Worm (Caenorhabditis elegans) whole organism, L4 larva: ENCODE data around the gene cpr-1.

Experiments
- D1046.2 ChIP-seq: fragments of 200-800 bp; sonication (Bioruptor generic); IDR thresholded peaks from 2 replicates; pipeline ENCODE4 v1.3.6; 2022; ENCODE audit warnings: missing genetic modification characterization, missing compliant biosample characterization
- F10B5.3 ChIP-seq: sonication (generic microtip); optimal IDR thresholded peaks from 2 replicates; lab custom pipeline; 2016; ENCODE audit warnings: mild to moderate bottlenecking, missing genetic modification characterization, missing compliant biosample characterization
- R02D3.7 ChIP-seq: fragments of 150-350 bp; sonication (generic microtip); optimal IDR thresholded peaks from 3 replicates; lab custom pipeline; 2014; ENCODE audit warnings: missing biosample characterization, missing genetic modification characterization
- T26A8.4 ChIP-seq: fragments of 200-800 bp; sonication (Bioruptor generic); IDR thresholded peaks from 2 replicates; pipeline ENCODE4 v1.3.6; 2022; ENCODE audit warnings: missing genetic modification characterization, missing compliant biosample characterization
- ZK337.2 ChIP-seq: fragments of 200-800 bp; sonication (Bioruptor generic); IDR thresholded peaks from 2 replicates; pipeline ENCODE4 v1.3.6; 2022; ENCODE audit warnings: missing genetic modification reagents, missing genetic modification characterization, missing compliant biosample characterization
- aly-2 ChIP-seq: sonication (generic microtip); optimal IDR thresholded peaks from 2 replicates; lab custom pipeline; 2018; ENCODE audit warnings: missing biosample characterization, missing genetic modification characterization
- ama-1 ChIP-seq: fragments of 150-350 bp; optimal IDR thresholded peaks from 2 replicates; lab custom pipeline; 2014; ENCODE audit warnings: inconsistent platforms, mixed read lengths
- arid-1 ChIP-seq: fragments of 200-800 bp; sonication (Bioruptor generic); conservative IDR thresholded peaks from 2 replicates; pipeline ENCODE4 v1.3.6; 2022; ENCODE audit warnings: missing genetic modification reagents, missing genetic modification characterization, missing compliant biosample characterization
- attf-4 ChIP-seq: sonication (generic microtip); optimal IDR thresholded peaks from 3 replicates; lab custom pipeline; 2017; ENCODE audit warnings: missing biosample characterization, missing genetic modification characterization
- ceh-20 ChIP-seq: fragments of 200-800 bp; sonication (Bioruptor generic); IDR thresholded peaks from 2 replicates; pipeline ENCODE4 v1.3.6; 2022; ENCODE audit warnings: missing genetic modification reagents, missing genetic modification characterization, missing compliant biosample characterization
- ceh-44 ChIP-seq: fragments of 200-800 bp; sonication (Bioruptor generic); IDR thresholded peaks from 2 replicates; pipeline ENCODE4 v1.3.6; 2022; ENCODE audit warnings: missing genetic modification reagents, missing genetic modification characterization, missing compliant biosample characterization
- ceh-62 ChIP-seq: sonication (generic microtip); optimal IDR thresholded peaks from 2 replicates; lab custom pipeline; 2017; ENCODE audit warnings: missing biosample characterization, missing genetic modification characterization
- ceh-82 ChIP-seq: sonication (generic microtip); optimal IDR thresholded peaks from 2 replicates; lab custom pipeline; 2017; ENCODE audit warnings: missing biosample characterization, missing genetic modification characterization
- cey-2 ChIP-seq: sonication (generic microtip); optimal IDR thresholded peaks from 3 replicates; lab custom pipeline; 2017; ENCODE audit warnings: missing genetic modification characterization, mild to moderate bottlenecking, missing compliant biosample characterization, antibody characterized with exemption, borderline replicate concordance; ENCODE audit not compliant: insufficient read depth
- ctbp-1 ChIP-seq: fragments of 200-800 bp; sonication (Bioruptor generic); IDR thresholded peaks from 2 replicates; pipeline ENCODE4 v1.3.6; 2022; ENCODE audit warnings: missing genetic modification reagents, missing genetic modification characterization, missing compliant biosample characterization
- daf-12 ChIP-seq: fragments of 150-350 bp; optimal IDR thresholded peaks from 2 replicates; lab custom pipeline; 2014; ENCODE audit warnings: missing biosample characterization, missing genetic modification reagents, missing genetic modification characterization
- daf-16 ChIP-seq, 3 experiments: sonication (generic microtip); optimal IDR thresholded peaks; 2 replicates each; lab custom pipeline; 2016 to 2017; ENCODE audit warnings: missing genetic modification characterization in 3 of 3, missing genetic modification reagents in 3 of 3, mild to moderate bottlenecking in 2 of 3, missing compliant biosample characterization in 2 of 3, missing biosample characterization in 1 of 3, moderate library complexity in 1 of 3
- daf-19 ChIP-seq: fragments of 200-800 bp; sonication (Bioruptor generic); conservative IDR thresholded peaks from 2 replicates; pipeline ENCODE4 v1.3.6; 2022; ENCODE audit warnings: missing genetic modification characterization, missing compliant biosample characterization
- daf-8 ChIP-seq: fragments of 200-800 bp; sonication (Bioruptor generic); IDR thresholded peaks from 2 replicates; pipeline ENCODE4 v1.3.6; 2022; ENCODE audit warnings: missing genetic modification characterization, missing compliant biosample characterization
- dmd-8 ChIP-seq: fragments of 200-800 bp; sonication (Bioruptor generic); IDR thresholded peaks from 2 replicates; pipeline ENCODE4 v1.3.6; 2022; ENCODE audit warnings: missing genetic modification characterization, missing compliant biosample characterization
- dmd-9 ChIP-seq: fragments of 200-800 bp; sonication (Bioruptor generic); IDR thresholded peaks from 2 replicates; pipeline ENCODE4 v1.3.6; 2022; ENCODE audit warnings: missing genetic modification reagents, missing genetic modification characterization, missing compliant biosample characterization
- dve-1 ChIP-seq: sonication (generic microtip); optimal IDR thresholded peaks from 2 replicates; lab custom pipeline; 2017; ENCODE audit warnings: antibody characterized with exemption, mild to moderate bottlenecking, missing genetic modification characterization, missing compliant biosample characterization; ENCODE audit not compliant: insufficient read depth
- egl-27 ChIP-seq: sonication (generic microtip); optimal IDR thresholded peaks from 3 replicates; lab custom pipeline; 2017; ENCODE audit warnings: missing biosample characterization, missing genetic modification reagents, missing genetic modification characterization
- egl-43 ChIP-seq: fragments of 200-800 bp; sonication (Bioruptor generic); IDR thresholded peaks from 2 replicates; pipeline ENCODE4 v1.3.6; 2022; ENCODE audit warnings: missing genetic modification reagents, missing genetic modification characterization, missing compliant biosample characterization
- gei-8 ChIP-seq: fragments of 200-800 bp; sonication (Bioruptor generic); optimal IDR thresholded peaks from 2 replicates; lab custom pipeline; 2018; ENCODE audit warnings: mild to moderate bottlenecking, missing genetic modification characterization, missing compliant biosample characterization
- hmg-1.1 ChIP-seq: fragments of 200-800 bp; sonication (Bioruptor generic); IDR thresholded peaks from 2 replicates; pipeline ENCODE4 v1.3.6; 2022; ENCODE audit warnings: missing genetic modification reagents, missing genetic modification characterization, missing compliant biosample characterization
- jun-1 ChIP-seq: fragments of 150-350 bp; optimal IDR thresholded peaks from 2 replicates; lab custom pipeline; 2014; ENCODE audit warnings: missing biosample characterization, missing genetic modification reagents, missing genetic modification characterization
- lin-1 ChIP-seq: fragments of 200-800 bp; sonication (Bioruptor generic); IDR thresholded peaks from 2 replicates; pipeline ENCODE4 v1.3.6; 2022; ENCODE audit warnings: missing genetic modification reagents, missing genetic modification characterization, missing compliant biosample characterization
- lin-15B ChIP-seq: fragments of 150-350 bp; sonication (generic microtip); optimal IDR thresholded peaks from 3 replicates; lab custom pipeline; 2014; ENCODE audit warnings: missing biosample characterization, missing genetic modification characterization
- lin-29 ChIP-seq: fragments of 200-800 bp; sonication (Bioruptor generic); IDR thresholded peaks from 2 replicates; pipeline ENCODE4 v1.3.6; 2022; ENCODE audit warnings: missing genetic modification reagents, missing genetic modification characterization, missing compliant biosample characterization
- mdl-1 ChIP-seq, 2 experiments: fragments of 150-350 bp in 1 of 2; sonication (generic microtip) in 1 of 2; optimal IDR thresholded peaks; 2 replicates each; lab custom pipeline; 2014 to 2017; ENCODE audit warnings: missing biosample characterization in 2 of 2, missing genetic modification characterization in 2 of 2
- mxl-2 ChIP-seq: fragments of 200-800 bp; sonication (Bioruptor generic); conservative IDR thresholded peaks from 2 replicates; pipeline ENCODE4 v1.3.6; 2022; ENCODE audit warnings: missing genetic modification reagents, missing genetic modification characterization, missing compliant biosample characterization
- nhr-10 ChIP-seq: fragments of 150-350 bp; optimal IDR thresholded peaks from 2 replicates; lab custom pipeline; 2014; ENCODE audit warnings: missing biosample characterization, missing genetic modification characterization
- nhr-102 ChIP-seq: sonication (generic microtip); optimal IDR thresholded peaks from 2 replicates; lab custom pipeline; 2016; ENCODE audit warnings: mild to moderate bottlenecking, missing genetic modification characterization, moderate library complexity, missing compliant biosample characterization
- nhr-11 ChIP-seq: fragments of 150-350 bp; optimal IDR thresholded peaks from 2 replicates; lab custom pipeline; 2014; ENCODE audit warnings: missing biosample characterization, missing genetic modification characterization
- nhr-237 ChIP-seq: sonication (generic microtip); optimal IDR thresholded peaks from 2 replicates; lab custom pipeline; 2017; ENCODE audit warnings: missing biosample characterization, missing genetic modification characterization
- nhr-25 ChIP-seq: sonication (generic microtip); optimal IDR thresholded peaks from 2 replicates; lab custom pipeline; 2017; ENCODE audit warnings: missing genetic modification characterization, mild to moderate bottlenecking, missing compliant biosample characterization, antibody characterized with exemption, moderate library complexity, borderline replicate concordance; ENCODE audit not compliant: insufficient read depth
- nhr-48 ChIP-seq: sonication (generic microtip); optimal IDR thresholded peaks from 2 replicates; lab custom pipeline; 2016; ENCODE audit warnings: mild to moderate bottlenecking, missing genetic modification characterization, missing compliant biosample characterization
- nhr-6 ChIP-seq: fragments of 150-350 bp; optimal IDR thresholded peaks from 2 replicates; lab custom pipeline; 2014; ENCODE audit warnings: missing biosample characterization, missing genetic modification characterization
- nhr-76 ChIP-seq: fragments of 150-350 bp; optimal IDR thresholded peaks from 2 replicates; lab custom pipeline; 2014; ENCODE audit warnings: missing biosample characterization, missing genetic modification characterization
- pha-4 ChIP-seq, 2 experiments: fragments of 150-350 bp in 1 of 2; fragments of 200-800 bp in 1 of 2; sonication (Bioruptor generic) in 1 of 2; IDR thresholded peaks in 1 of 2; optimal IDR thresholded peaks in 1 of 2; 2 replicates each; pipeline versions ENCODE4 v1.3.6 to Lab custom; 2014 to 2022; ENCODE audit warnings: missing genetic modification characterization in 2 of 2, missing genetic modification reagents in 2 of 2, missing biosample characterization in 1 of 2, missing compliant biosample characterization in 1 of 2
- pqm-1 ChIP-seq: sonication (generic microtip); optimal IDR thresholded peaks from 2 replicates; lab custom pipeline; 2017; ENCODE audit warnings: missing biosample characterization, missing genetic modification characterization
- snpc-1.2 ChIP-seq: fragments of 200-800 bp; sonication (Bioruptor generic); IDR thresholded peaks from 2 replicates; pipeline ENCODE4 v1.3.6; 2022; ENCODE audit warnings: missing genetic modification reagents, missing genetic modification characterization, missing compliant biosample characterization
- snpc-4 ChIP-seq: fragments of 150-350 bp; optimal IDR thresholded peaks from 2 replicates; lab custom pipeline; 2014; ENCODE audit warnings: missing biosample characterization, missing genetic modification characterization
- unc-62 ChIP-seq, 3 experiments: fragments of 150-350 bp in 1 of 3; sonication (generic microtip); optimal IDR thresholded peaks in 2 of 3; peaks in 1 of 3; 1 replicate in 1 of 3; 2 replicates in 2 of 3; lab custom pipeline; 2014 to 2017; ENCODE audit warnings: missing biosample characterization in 3 of 3, missing genetic modification characterization in 3 of 3, missing genetic modification reagents in 3 of 3, missing genotype in 1 of 3
- zag-1 ChIP-seq: fragments of 150-350 bp; optimal IDR thresholded peaks from 2 replicates; lab custom pipeline; 2014; ENCODE audit warnings: missing biosample characterization, missing genetic modification characterization
- zip-2 ChIP-seq: fragments of 150-350 bp; optimal IDR thresholded peaks from 2 replicates; lab custom pipeline; 2014; ENCODE audit warnings: missing biosample characterization, missing genetic modification characterization

cpr-1 gene

ce11 chrV:11937710-11938109 is 37.6 kb upstream of the cpr-1 start, which contains the start of gene gpla-1:
Gene gpla-1 (minus strand): TSS chrV:11937810.
- TF ChIP-seq nhr-25 (tag; lab: Kevin White, UChicago) (no peak), attf-4 (tag; lab: Kevin White, UChicago) (no peak), nhr-11 (tag; lab: Kevin White, UChicago) (no peak), arid-1 (GFP tag; lab: Robert Waterston, UW) (no peak), jun-1 (tag; lab: Kevin White, UChicago) (no peak), ceh-20 (GFP tag; lab: Robert Waterston, UW) (no peak), nhr-10 (tag; lab: Kevin White, UChicago) (no peak), nhr-102 (tag; lab: Kevin White, UChicago) (no peak), daf-8 (GFP tag; lab: Robert Waterston, UW) (no peak)

- TF ChIP-seq hmg-1.1 (GFP tag; lab: Robert Waterston, UW) (no peak), unc-62 (GFP tag; optimal IDR thresholded peaks at IDR 0.05 in 1 of 2; lab: Kevin White, UChicago) (peak in 1 of 2 experiments; percentile 74), unc-62 (tag; optimal IDR thresholded peaks at IDR 0.05; lab: Kevin White, UChicago) (no peak), T26A8.4 (GFP tag; lab: Robert Waterston, UW) (no peak)
These were observed 35.0 kb upstream of the cpr-1 start for ce11 chrV:11940329-11940728.

- TF ChIP-seq aly-2 (tag; lab: Kevin White, UChicago) (no peak), nhr-76 (tag; lab: Kevin White, UChicago) (no peak), zip-2 (no peak), mdl-1 (tag; optimal IDR thresholded peaks at IDR 0.05; lab: Kevin White, UChicago) (no peak), egl-43 (GFP tag; lab: Robert Waterston, UW) (no peak), attf-4 (tag; lab: Kevin White, UChicago) (no peak), nhr-102 (tag; lab: Kevin White, UChicago) (no peak), daf-12 (tag; lab: Kevin White, UChicago) (no peak), snpc-4 (tag; lab: Kevin White, UChicago) (no peak), pha-4 (GFP tag; IDR thresholded peaks at IDR 0.05; lab: Robert Waterston, UW) (no peak), pha-4 (tag; optimal IDR thresholded peaks at IDR 0.05; lab: Kevin White, UChicago) (no peak), nhr-48 (peak; percentile 74), daf-16 (GFP tag; optimal IDR thresholded peaks at IDR 0.05; lab: Kevin White, UChicago) (no peak), daf-16 (tag; optimal IDR thresholded peaks at IDR 0.05; lab: Kevin White, UChicago) (peak; percentile 74), F10B5.3 (tag; lab: Kevin White, UChicago) (no peak), dmd-8 (no peak), ceh-44 (GFP tag; lab: Robert Waterston, UW) (no peak), ctbp-1 (GFP tag; lab: Robert Waterston, UW) (no peak), cey-2 (tag; lab: Kevin White, UChicago) (no peak), R02D3.7 (tag; lab: Kevin White, UChicago) (no peak), pqm-1 (peak; percentile 61), gei-8 (GFP tag; lab: Kevin White, UChicago) (no peak), dve-1 (peak; percentile 81), mxl-2 (no peak), nhr-237 (tag; lab: Kevin White, UChicago) (no peak), lin-15B (no peak), zag-1 (tag; lab: Kevin White, UChicago) (no peak), lin-1 (GFP tag; lab: Robert Waterston, UW) (peak; percentile 61; the same call in 1 of the 2 replicates), ZK337.2 (GFP tag; lab: Robert Waterston, UW) (no peak), snpc-1.2 (GFP tag; lab: Robert Waterston, UW) (no peak), D1046.2 (GFP tag; lab: Robert Waterston, UW) (no peak), ceh-62 (tag; lab: Kevin White, UChicago) (no peak), ceh-82 (tag; lab: Kevin White, UChicago) (no peak), daf-19 (GFP tag; lab: Robert Waterston, UW) (no peak), lin-29 (GFP tag; lab: Robert Waterston, UW) (no peak), ama-1 (lab: Kevin White, UChicago) (no peak), dmd-9 (GFP tag; lab: Robert Waterston, UW) (no peak), nhr-6 (tag; lab: Kevin White, UChicago) (no peak), egl-27 (no peak)
These were observed 33.7 kb upstream of the cpr-1 start for ce11 chrV:11941664-11942063.
